Fruit fly (Drosophila melanogaster) whole organism: Measurements from ENCODE around the gene CG43394.

ENCODE experiments used
- CG8478 ChIP-seq: fragments of >200 bp; optimal IDR thresholded peaks from 2 replicates; lab custom pipeline; 2018; ENCODE audit warnings: inconsistent platforms
- Dll ChIP-seq: fragments of >200 bp; optimal IDR thresholded peaks from 2 replicates; lab custom pipeline; 2017
- EcR ChIP-seq, 2 experiments: fragments of >200 bp; optimal IDR thresholded peaks; 2 replicates each; lab custom pipeline; 2017; ENCODE audit warnings: missing biosample characterization in 2 of 2, missing genetic modification characterization in 2 of 2, missing genetic modification reagents in 2 of 2
- pan ChIP-seq: fragments of >200 bp; optimal IDR thresholded peaks from 2 replicates; lab custom pipeline; 2017
- psq ChIP-seq: fragments of >200 bp; optimal IDR thresholded peaks from 2 replicates; lab custom pipeline; 2017
- usp ChIP-seq: fragments of >200 bp; optimal IDR thresholded peaks from 2 replicates; lab custom pipeline; 2017; ENCODE audit warnings: missing biosample characterization, missing genetic modification characterization, mixed read lengths

CG43394 gene

dm6 chr2L:8145067-8145808 is at the start of gene CG43394, which contains the start of gene CG42763:
Gene CG43394 (plus strand): TSS chr2L:8145758.
Gene CG42763 (minus strand): TSS chr2L:8145107.
- TF ChIP-seq usp: no peak
- TF ChIP-seq EcR (GFP tag; optimal IDR thresholded peaks at IDR 0.05; lab: Kevin White, UChicago): no peak
- TF ChIP-seq pan: no peak
- no peak for TF ChIP-seq psq
- TF ChIP-seq CG8478 (lab: Kevin White, UChicago): no peak
- TF ChIP-seq Dll: no peak

- TF ChIP-seq usp (no peak), pan (no peak), EcR (GFP tag; optimal IDR thresholded peaks at IDR 0.05; lab: Kevin White, UChicago) (no peak), psq (no peak), CG8478 (lab: Kevin White, UChicago) (no peak), Dll (no peak)
Observed at dm6 chr2L:8097461-8097860, 48.1 kb upstream of the CG43394 start.

- TF ChIP-seq psq (no peak), CG8478 (lab: Kevin White, UChicago) (no peak), pan (no peak), usp (no peak), Dll (no peak), EcR (GFP tag; optimal IDR thresholded peaks at IDR 0.05; lab: Kevin White, UChicago) (no peak)
Observed at dm6 chr2L:8097964-8098945, 47.3 kb upstream of the CG43394 start.

dm6 chr2L:8099050-8099449 is 46.5 kb upstream of the CG43394 start:
- TF ChIP-seq Dll: no peak
- TF ChIP-seq psq: no peak
- no peak for TF ChIP-seq usp
- TF ChIP-seq EcR (GFP tag; optimal IDR thresholded peaks at IDR 0.05; lab: Kevin White, UChicago): no peak
- no peak for TF ChIP-seq pan
- no peak for TF ChIP-seq CG8478 (lab: Kevin White, UChicago)

- TF ChIP-seq Dll: no peak
- peak; percentile 23 for TF ChIP-seq CG8478 (lab: Kevin White, UChicago)
Observed at dm6 chr2L:8099615-8100375, 45.8 kb upstream of the CG43394 start.

- TF ChIP-seq usp (no peak), CG8478 (lab: Kevin White, UChicago) (no peak), EcR (GFP tag; optimal IDR thresholded peaks at IDR 0.05; lab: Kevin White, UChicago) (no peak), psq (no peak), pan (no peak), Dll (no peak)
Observed at dm6 chr2L:8100489-8101352, 44.8 kb upstream of the CG43394 start.

- TF ChIP-seq CG8478 (lab: Kevin White, UChicago): no peak
- TF ChIP-seq usp: no peak
- no peak for TF ChIP-seq EcR (GFP tag; optimal IDR thresholded peaks at IDR 0.05; lab: Kevin White, UChicago)
- no peak for TF ChIP-seq Dll
- TF ChIP-seq pan: peak; percentile 46
Observed at dm6 chr2L:8103073-8103472, 42.5 kb upstream of the CG43394 start.

dm6 chr2L:8104094-8104493 is 41.5 kb upstream of the CG43394 start:
- TF ChIP-seq Dll (no peak), CG8478 (lab: Kevin White, UChicago) (peak; percentile 49)

- TF ChIP-seq usp: no peak
- no peak for TF ChIP-seq EcR (GFP tag; optimal IDR thresholded peaks at IDR 0.05; lab: Kevin White, UChicago)
- TF ChIP-seq psq: no peak
- no peak for TF ChIP-seq CG8478 (lab: Kevin White, UChicago)
- no peak for TF ChIP-seq Dll
- TF ChIP-seq pan: no peak
Observed at dm6 chr2L:8104706-8105105, 40.9 kb upstream of the CG43394 start.

- TF ChIP-seq usp (no peak), EcR (GFP tag; optimal IDR thresholded peaks at IDR 0.05; lab: Kevin White, UChicago) (no peak), Dll (no peak), pan (no peak), CG8478 (lab: Kevin White, UChicago) (no peak), psq (no peak)
Observed at dm6 chr2L:8110549-8111438, 34.8 kb upstream of the CG43394 start.

- TF ChIP-seq EcR (GFP tag; optimal IDR thresholded peaks at IDR 0.05; lab: Kevin White, UChicago) (no peak), CG8478 (lab: Kevin White, UChicago) (no peak), pan (no peak), usp (no peak), Dll (no peak), psq (no peak)
Observed at dm6 chr2L:8116632-8117193, 28.8 kb upstream of the CG43394 start.
